Worm (Caenorhabditis elegans) whole organism, L3 larva: ENCODE measurements around the gene srt-43.

Source experiments
- ceh-16 ChIP-seq: sonication (generic microtip); optimal IDR thresholded peaks from 2 replicates; lab custom pipeline; 2017; ENCODE audit warnings: missing biosample characterization, missing genetic modification characterization
- fkh-10 ChIP-seq: sonication (generic microtip); optimal IDR thresholded peaks from 2 replicates; lab custom pipeline; 2017; ENCODE audit warnings: missing biosample characterization, missing genetic modification reagents, missing genetic modification characterization
- fos-1 ChIP-seq: fragments of 150-350 bp; optimal IDR thresholded peaks from 2 replicates; lab custom pipeline; 2014; ENCODE audit warnings: missing biosample characterization, missing genetic modification characterization
- lin-39 ChIP-seq: fragments of 150-350 bp; optimal IDR thresholded peaks from 2 replicates; lab custom pipeline; 2018; ENCODE audit warnings: missing biosample characterization, missing genetic modification reagents, missing genetic modification characterization
- nhr-28 ChIP-seq: fragments of 150-350 bp; optimal IDR thresholded peaks from 2 replicates; lab custom pipeline; 2014; ENCODE audit warnings: missing biosample characterization, missing genetic modification characterization
- pha-4 ChIP-seq: fragments of 150-350 bp; optimal IDR thresholded peaks from 2 replicates; lab custom pipeline; 2014; ENCODE audit warnings: missing biosample characterization, missing genetic modification reagents, missing genetic modification characterization
- tbx-2 ChIP-seq: sonication (generic microtip); optimal IDR thresholded peaks from 2 replicates; lab custom pipeline; 2016; ENCODE audit warnings: mild to moderate bottlenecking, missing genetic modification characterization, missing compliant biosample characterization

DNA sequence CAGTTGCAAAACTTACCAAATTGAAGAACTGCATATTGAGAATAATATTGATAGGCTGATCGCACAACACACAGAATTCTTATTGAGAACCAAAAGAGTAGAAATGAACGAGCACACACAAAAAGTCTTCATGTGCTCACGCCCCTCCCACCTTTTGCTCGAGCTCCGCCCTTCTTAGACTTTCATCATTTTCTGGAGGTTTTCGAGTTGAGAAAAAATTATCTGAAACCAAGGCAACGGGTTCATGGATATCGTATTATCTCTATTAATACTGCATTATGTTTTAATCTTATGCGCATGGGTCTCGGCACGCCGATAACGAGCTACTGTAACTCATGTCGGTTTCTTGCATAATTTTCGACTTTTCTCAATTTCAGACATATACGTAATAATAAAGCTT, 43.2 kb upstream of the srt-43 start, which contains the start of gene R11D1.12:
- TF ChIP-seq fos-1 (no peak), nhr-28 (no peak), fkh-10 (GFP tag; lab: Kevin White, UChicago) (no peak), ceh-16 (tag; lab: Kevin White, UChicago) (no peak), pha-4 (tag; lab: Kevin White, UChicago) (no peak), lin-39 (no peak), tbx-2 (tag; lab: Kevin White, UChicago) (no peak)
